Worm (Caenorhabditis elegans) whole organism, L2 larva: ENCODE results near the gene tsp-20.

Experiments
- ama-1 ChIP-seq: fragments of 150-350 bp; optimal IDR thresholded peaks from 2 replicates; lab custom pipeline; 2018; ENCODE audit warnings: inconsistent platforms
- blmp-1 ChIP-seq: sonication (generic microtip); optimal IDR thresholded peaks from 2 replicates; lab custom pipeline; 2017; ENCODE audit warnings: missing genetic modification characterization, mild to moderate bottlenecking, missing compliant biosample characterization, antibody characterized with exemption, moderate library complexity; ENCODE audit not compliant: insufficient read depth
- ceh-82 ChIP-seq: fragments of 150-350 bp; optimal IDR thresholded peaks from 2 replicates; lab custom pipeline; 2014; ENCODE audit warnings: missing biosample characterization, missing genetic modification characterization
- elt-3 ChIP-seq: sonication (generic microtip); optimal IDR thresholded peaks from 2 replicates; lab custom pipeline; 2017; ENCODE audit warnings: missing biosample characterization, missing genetic modification characterization
- fos-1 ChIP-seq: fragments of 150-350 bp; optimal IDR thresholded peaks from 2 replicates; lab custom pipeline; 2014; ENCODE audit warnings: missing biosample characterization, missing genetic modification characterization
- nhr-12 ChIP-seq: fragments of 150-350 bp; optimal IDR thresholded peaks from 2 replicates; lab custom pipeline; 2014; ENCODE audit warnings: missing biosample characterization, missing genetic modification characterization
- nhr-25 ChIP-seq: fragments of 150-350 bp; sonication (generic microtip); optimal IDR thresholded peaks from 3 replicates; lab custom pipeline; 2014; ENCODE audit warnings: missing biosample characterization, missing genetic modification characterization
- nhr-77 ChIP-seq: fragments of 150-350 bp; optimal IDR thresholded peaks from 2 replicates; lab custom pipeline; 2014; ENCODE audit warnings: missing biosample characterization, missing genetic modification characterization
- unc-39 ChIP-seq: fragments of 150-350 bp; optimal IDR thresholded peaks from 2 replicates; lab custom pipeline; 2014; ENCODE audit warnings: missing biosample characterization, missing genetic modification characterization
- unc-62 ChIP-seq: fragments of 150-350 bp; optimal IDR thresholded peaks from 2 replicates; lab custom pipeline; 2014; ENCODE audit warnings: missing biosample characterization, missing genetic modification reagents, missing genetic modification characterization
- ztf-11 ChIP-seq: sonication (generic microtip); optimal IDR thresholded peaks from 2 replicates; lab custom pipeline; 2017; ENCODE audit warnings: missing biosample characterization, missing genetic modification characterization

DNA sequence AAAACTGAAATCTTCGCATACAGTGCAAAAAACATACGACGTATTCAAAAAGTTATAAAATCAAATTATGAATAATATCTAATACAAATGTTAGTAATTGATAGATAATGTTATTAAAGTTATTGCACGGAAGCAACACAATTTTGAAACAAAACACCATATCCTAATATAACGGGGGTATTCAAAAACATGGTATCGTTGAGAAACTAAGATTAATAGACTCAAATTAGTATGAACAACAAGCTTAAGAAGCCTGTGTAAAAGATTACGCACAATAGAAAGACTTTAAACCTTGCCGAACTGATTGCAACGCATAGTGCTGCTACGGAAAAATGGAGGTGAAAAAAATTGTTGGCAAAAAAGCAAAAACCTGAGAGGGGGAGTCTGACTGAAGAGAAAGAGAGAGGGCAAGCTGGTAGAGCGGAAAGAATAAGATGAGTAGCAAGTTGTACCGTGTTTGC, 28.3 kb downstream of the tsp-20 start, which contains the start of gene sma-5:
- TF ChIP-seq nhr-12 (tag; lab: Kevin White, UChicago): no peak
- no peak for TF ChIP-seq unc-62 (GFP tag; lab: Kevin White, UChicago)
- TF ChIP-seq blmp-1: no peak
- TF ChIP-seq ceh-82 (tag; lab: Kevin White, UChicago): no peak
- no peak for TF ChIP-seq elt-3 (tag; lab: Kevin White, UChicago)
- no peak for TF ChIP-seq nhr-25 (tag; lab: Kevin White, UChicago)
- TF ChIP-seq ama-1 (lab: Kevin White, UChicago): no peak
- no peak for TF ChIP-seq fos-1 (tag; lab: Kevin White, UChicago)
- no peak for TF ChIP-seq ztf-11
- no peak for TF ChIP-seq nhr-77 (tag; lab: Kevin White, UChicago)
- no peak for TF ChIP-seq unc-39 (tag; lab: Kevin White, UChicago)
